Worm (Caenorhabditis elegans): ENCODE results near the gene F36D4.6.

- no peak for TF ChIP-seq W03F9.2 (tag; optimal IDR thresholded peaks at IDR 0.05)
- no peak for TF ChIP-seq him-1 (tag; optimal IDR thresholded peaks at IDR 0.05)
- TF ChIP-seq dao-5 (tag; optimal IDR thresholded peaks at IDR 0.05): no peak
These were observed 27.0 kb downstream of the F36D4.6 start, which contains the start of gene trpp-4 for ce11 chrV:9399886-9400373.

Measured in whole organism, L4/young adult.